Worm (Caenorhabditis elegans): ENCODE results near the gene fbxa-105.
A peak's percentile ranks its signal among the peaks of the same experiment; 100 is the strongest.

Gene fbxa-105

DNA sequence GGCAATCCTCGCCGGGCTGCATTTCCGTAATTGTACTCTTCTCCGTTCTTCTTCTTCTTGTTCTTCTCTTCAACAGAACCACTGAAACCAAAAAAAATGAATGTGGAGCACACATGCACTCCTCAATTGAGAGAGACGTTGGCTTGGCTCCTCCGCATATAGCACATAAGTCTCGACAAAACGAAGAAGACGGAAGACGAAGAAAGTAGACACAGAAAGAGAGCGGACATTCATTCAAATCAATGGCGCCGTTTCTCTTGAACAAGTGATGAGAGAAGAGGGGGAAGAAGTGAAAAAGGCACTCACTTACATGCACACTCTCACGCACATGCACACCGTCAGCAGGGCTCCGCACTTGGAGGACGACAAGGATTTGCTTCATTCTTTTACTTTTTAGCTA lies 45.7 kb upstream of the fbxa-105 start, which contains the start of gene F25E5.9 (continued):
- no peak for TF ChIP-seq nhr-77 (tag; optimal IDR thresholded peaks at IDR 0.05)
- TF ChIP-seq Y55F3AM.14 (GFP tag; optimal IDR thresholded peaks at IDR 0.05) = peak; percentile 52
- no peak for TF ChIP-seq unc-39 (tag; optimal IDR thresholded peaks at IDR 0.05)
- no peak for TF ChIP-seq nhr-21 (tag; optimal IDR thresholded peaks at IDR 0.05)
- no peak for TF ChIP-seq lin-11 (tag; optimal IDR thresholded peaks at IDR 0.05)
- no peak for TF ChIP-seq sma-9 (GFP tag; optimal IDR thresholded peaks at IDR 0.05)
- no peak for TF ChIP-seq sma-9 (tag; optimal IDR thresholded peaks at IDR 0.05)
- TF ChIP-seq nhr-23 (tag; optimal IDR thresholded peaks at IDR 0.05) = no peak
- no peak for TF ChIP-seq nhr-10 (tag; optimal IDR thresholded peaks at IDR 0.05)
- TF ChIP-seq nhr-237 (tag; optimal IDR thresholded peaks at IDR 0.05) = no peak

- TF ChIP-seq sma-3 (GFP tag; optimal IDR thresholded peaks at IDR 0.05) (peak; percentile 72), fos-1 (tag; optimal IDR thresholded peaks at IDR 0.05) (peak; percentile 31), sem-4 (tag; optimal IDR thresholded peaks at IDR 0.05) (no peak), gmeb-1 (tag; optimal IDR thresholded peaks at IDR 0.05) (peak; percentile 26), ama-1 (optimal IDR thresholded peaks at IDR 0.05) (peak; percentile 98), nhr-21 (tag; optimal IDR thresholded peaks at IDR 0.05) (peak; percentile 94), ceh-82 (tag; optimal IDR thresholded peaks at IDR 0.05) (no peak), lsy-2 (tag; optimal IDR thresholded peaks at IDR 0.05) (peak in 1 of 2 experiments; percentile 5), nhr-25 (tag; optimal IDR thresholded peaks at IDR 0.05) (peak; percentile 81), C34F6.9 (tag; optimal IDR thresholded peaks at IDR 0.05) (peak; percentile 45), ztf-4 (tag; optimal IDR thresholded peaks at IDR 0.05) (peak; percentile 5), nhr-10 (tag; optimal IDR thresholded peaks at IDR 0.05) (no peak), unc-39 (tag; optimal IDR thresholded peaks at IDR 0.05) (no peak), nhr-129 (tag; optimal IDR thresholded peaks at IDR 0.05) (peak; percentile 59), blmp-1 (tag; optimal IDR thresholded peaks at IDR 0.05; ENCODE audit: insufficient read depth) (peak; percentile 59), crh-2 (tag; optimal IDR thresholded peaks at IDR 0.05) (peak; percentile 30), sma-9 (GFP tag; optimal IDR thresholded peaks at IDR 0.05) (peak; percentile 52), sma-9 (tag; optimal IDR thresholded peaks at IDR 0.05) (no peak)
Observed at ce11 chrV:7436911-7437310, 45.1 kb upstream of the fbxa-105 start.

- TF ChIP-seq unc-55 (GFP tag; optimal IDR thresholded peaks at IDR 0.05) (no peak), C34F6.9 (tag; optimal IDR thresholded peaks at IDR 0.05) (no peak), R02D3.7 (tag; optimal IDR thresholded peaks at IDR 0.05) (no peak), ztf-4 (tag; optimal IDR thresholded peaks at IDR 0.05) (no peak), crh-2 (tag; optimal IDR thresholded peaks at IDR 0.05) (no peak), nhr-23 (tag; optimal IDR thresholded peaks at IDR 0.05) (no peak), nhr-10 (tag; optimal IDR thresholded peaks at IDR 0.05) (no peak)
Observed at ce11 chrV:7436509-7436908, 44.7 kb upstream of the fbxa-105 start.

ce11 chrV:7435376-7436204 lies 43.8 kb upstream of the fbxa-105 start, which contains the start of the genes ddo-2 and F25E5.8:
Gene ddo-2 (minus strand): TSS chrV:7435705.
Gene F25E5.8 (plus strand): TSS chrV:7435930.
- TF ChIP-seq egl-27 (tag; optimal IDR thresholded peaks at IDR 0.05) (no peak), sma-3 (GFP tag; optimal IDR thresholded peaks at IDR 0.05) (peak; percentile 20), nhr-25 (tag; optimal IDR thresholded peaks at IDR 0.05) (peak; percentile 59), unc-55 (GFP tag; optimal IDR thresholded peaks at IDR 0.05) (no peak), lin-13 (GFP tag; optimal IDR thresholded peaks at IDR 0.05) (no peak), nhr-237 (tag; optimal IDR thresholded peaks at IDR 0.05) (no peak), unc-39 (tag; optimal IDR thresholded peaks at IDR 0.05) (no peak), ZK546.5 (tag; optimal IDR thresholded peaks at IDR 0.05) (no peak), ama-1 (optimal IDR thresholded peaks at IDR 0.05) (peak; percentile 87), R02D3.7 (tag; optimal IDR thresholded peaks at IDR 0.05) (no peak), elt-1 (tag; optimal IDR thresholded peaks at IDR 0.05) (no peak), fos-1 (tag; optimal IDR thresholded peaks at IDR 0.05) (no peak), ztf-1 (GFP tag; conservative IDR thresholded peaks at IDR 0.05) (no peak), nhr-129 (tag; optimal IDR thresholded peaks at IDR 0.05) (no peak), elt-3 (tag; optimal IDR thresholded peaks at IDR 0.05) (no peak), gmeb-1 (tag; optimal IDR thresholded peaks at IDR 0.05) (no peak), sem-4 (tag; optimal IDR thresholded peaks at IDR 0.05) (peak; percentile 1), unc-62 (GFP tag; optimal IDR thresholded peaks at IDR 0.05) (no peak), blmp-1 (tag; optimal IDR thresholded peaks at IDR 0.05; ENCODE audit: insufficient read depth) (peak; percentile 38), sma-9 (GFP tag; optimal IDR thresholded peaks at IDR 0.05) (no peak), sma-9 (tag; optimal IDR thresholded peaks at IDR 0.05) (no peak), mbf-1 (tag; optimal IDR thresholded peaks at IDR 0.05) (no peak), aly-2 (tag; optimal IDR thresholded peaks at IDR 0.05) (no peak), nhr-21 (tag; optimal IDR thresholded peaks at IDR 0.05) (peak; percentile 30)
